Fruit fly (Drosophila melanogaster) whole organism, prepupa: ENCODE results near the gene CG18814.

ENCODE experiments used
- Blimp-1 ChIP-seq: fragments of 200-800 bp; sonication (Bioruptor generic); optimal IDR thresholded peaks from 3 replicates; lab custom pipeline; 2017; ENCODE audit warnings: missing biosample characterization, missing genetic modification characterization, mild to moderate bottlenecking, moderate library complexity, missing genetic modification reagents
- CG10669 ChIP-seq: fragments of 200-800 bp; sonication (Bioruptor generic); optimal IDR thresholded peaks from 3 replicates; lab custom pipeline; 2018; ENCODE audit warnings: missing biosample characterization, mild to moderate bottlenecking, missing genetic modification characterization, moderate library complexity
- CG11902 ChIP-seq: fragments of 200-800 bp; sonication (Bioruptor generic); optimal IDR thresholded peaks from 3 replicates; lab custom pipeline; 2016; ENCODE audit warnings: missing biosample characterization, missing genetic modification characterization
- CG1621 ChIP-seq: fragments of 200-800 bp; sonication (Bioruptor generic); optimal IDR thresholded peaks from 3 replicates; lab custom pipeline; 2018; ENCODE audit warnings: missing biosample characterization, mild to moderate bottlenecking, missing genetic modification characterization
- CG3032 ChIP-seq: fragments of 200-800 bp; optimal IDR thresholded peaks from 2 replicates; lab custom pipeline; 2019; ENCODE audit warnings: missing biosample characterization, mild to moderate bottlenecking, missing genetic modification characterization, moderate library complexity
- CG31627 ChIP-seq: fragments of 200-800 bp; sonication (Bioruptor generic); optimal IDR thresholded peaks from 3 replicates; lab custom pipeline; 2016; ENCODE audit warnings: missing biosample characterization, missing genetic modification characterization
- CG32006 ChIP-seq: fragments of 200-800 bp; sonication (Bioruptor generic); optimal IDR thresholded peaks from 3 replicates; lab custom pipeline; 2017; ENCODE audit warnings: missing biosample characterization, mild to moderate bottlenecking, missing genetic modification characterization
- CG3919 ChIP-seq: fragments of 200-800 bp; sonication (Bioruptor generic); optimal IDR thresholded peaks from 3 replicates; lab custom pipeline; 2016; ENCODE audit warnings: missing biosample characterization, missing genetic modification characterization
- CG6163 ChIP-seq: fragments of 200-800 bp; sonication (Bioruptor generic); IDR thresholded peaks from 3 replicates; pipeline ENCODE4 v1.3.6; 2022; ENCODE audit warnings: missing biosample characterization, missing genetic modification characterization
- CG6276 ChIP-seq: fragments of 200-800 bp; sonication (Bioruptor generic); optimal IDR thresholded peaks from 2 replicates; lab custom pipeline; 2017; ENCODE audit warnings: missing biosample characterization, mild to moderate bottlenecking, missing genetic modification characterization
- CG6808 ChIP-seq: fragments of 200-800 bp; sonication (Bioruptor generic); optimal IDR thresholded peaks from 3 replicates; lab custom pipeline; 2017; ENCODE audit warnings: missing biosample characterization, missing genetic modification characterization, mild to moderate bottlenecking, moderate library complexity, missing genetic modification reagents
- CG8119 ChIP-seq: fragments of 200-800 bp; sonication (Bioruptor generic); IDR thresholded peaks from 3 replicates; pipeline ENCODE4 v1.3.6; 2022; ENCODE audit warnings: missing biosample characterization, missing genetic modification characterization
- Eip78C ChIP-seq: fragments of 200-800 bp; sonication (Bioruptor generic); peaks from one replicate; lab custom pipeline; 2016; ENCODE audit warnings: missing biosample characterization, missing genetic modification characterization
- Gug ChIP-seq: fragments of 200-800 bp; sonication (Bioruptor generic); IDR thresholded peaks from 2 replicates; pipeline ENCODE4 v1.3.6; 2022; ENCODE audit warnings: missing biosample characterization, missing genetic modification characterization
- Hr38 ChIP-seq: sonication (Bioruptor generic); optimal IDR thresholded peaks from 2 replicates; lab custom pipeline; 2016; ENCODE audit warnings: missing biosample characterization, missing genetic modification characterization
- Sox14 ChIP-seq: fragments of 200-800 bp; sonication (Bioruptor generic); optimal IDR thresholded peaks from 3 replicates; lab custom pipeline; 2016; ENCODE audit warnings: missing biosample characterization, missing genetic modification characterization
- achi ChIP-seq: fragments of 200-800 bp; sonication (Bioruptor generic); optimal IDR thresholded peaks from 3 replicates; lab custom pipeline; 2016; ENCODE audit warnings: missing biosample characterization, missing genetic modification characterization
- dac ChIP-seq: fragments of 200-800 bp; sonication (Bioruptor generic); optimal IDR thresholded peaks from 2 replicates; lab custom pipeline; 2017; ENCODE audit warnings: missing biosample characterization, mild to moderate bottlenecking, missing genetic modification characterization
- esn ChIP-seq: fragments of 200-800 bp; sonication (Bioruptor generic); optimal IDR thresholded peaks from 2 replicates; lab custom pipeline; 2016; ENCODE audit warnings: missing biosample characterization, mild to moderate bottlenecking, missing genetic modification characterization, moderate library complexity
- fkh ChIP-seq: fragments of 200-800 bp; sonication (Bioruptor generic); optimal IDR thresholded peaks from 3 replicates; lab custom pipeline; 2017; ENCODE audit warnings: missing biosample characterization, mild to moderate bottlenecking, missing genetic modification characterization, moderate library complexity
- net ChIP-seq: fragments of 200-800 bp; sonication (Bioruptor generic); optimal IDR thresholded peaks from 3 replicates; lab custom pipeline; 2016; ENCODE audit warnings: missing biosample characterization, missing genetic modification characterization
- pdm3 ChIP-seq: fragments of 200-800 bp; sonication (Bioruptor generic); optimal IDR thresholded peaks from 3 replicates; lab custom pipeline; 2016; ENCODE audit warnings: missing biosample characterization, missing genetic modification characterization
- salr ChIP-seq, 2 experiments: fragments of 200-800 bp; sonication (Bioruptor generic); optimal IDR thresholded peaks; 3 replicates each; lab custom pipeline; 2016 to 2018; ENCODE audit warnings: missing biosample characterization in 2 of 2, missing genetic modification characterization in 2 of 2, mild to moderate bottlenecking in 1 of 2
- ss ChIP-seq, 2 experiments: fragments of 200-800 bp; sonication (Bioruptor generic); optimal IDR thresholded peaks; 2 replicates in 1 of 2; 3 replicates in 1 of 2; lab custom pipeline; 2017 to 2018; ENCODE audit warnings: mild to moderate bottlenecking in 2 of 2, missing biosample characterization in 2 of 2, missing genetic modification characterization in 2 of 2, moderate library complexity in 1 of 2
- vri ChIP-seq: fragments of 200-800 bp; sonication (Bioruptor generic); optimal IDR thresholded peaks from 3 replicates; lab custom pipeline; 2016; ENCODE audit warnings: missing biosample characterization, mild to moderate bottlenecking, missing genetic modification characterization

CG18814 gene

dm6 chr3L:16351770-16352429, 17.7 kb upstream of the CG18814 start, which contains the start of the genes Golgin104 and Tcs3:
Gene Golgin104 (minus strand): TSS chr3L:16351951.
Gene Tcs3 (plus strand): TSS chr3L:16351991.
- peak; percentile 99 for TF ChIP-seq fkh (GFP tag; lab: Kevin White, UChicago)
- TF ChIP-seq net (GFP tag; lab: Kevin White, UChicago) = no peak

DNA sequence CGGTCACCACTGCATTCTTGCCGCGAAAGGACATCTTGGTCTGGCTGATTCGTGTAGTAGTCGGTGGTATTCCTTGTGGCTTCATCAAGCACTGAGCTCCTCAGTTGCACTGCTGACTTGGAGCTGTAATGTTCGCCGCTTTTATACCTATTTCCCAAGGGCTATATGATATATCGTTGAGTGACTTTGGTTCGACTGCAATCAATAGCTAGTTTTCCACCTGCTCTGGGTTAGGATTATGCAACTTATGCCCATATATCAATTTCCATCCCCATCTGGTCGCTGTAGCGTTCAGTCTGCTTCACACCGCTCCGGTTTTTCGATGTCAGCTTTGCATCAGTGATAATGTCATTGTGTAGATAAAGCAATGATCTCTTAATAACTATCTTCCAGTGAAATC, 15.4 kb upstream of the CG18814 start, which contains the start of gene Pdh:
Gene Pdh (minus strand): TSS at position 101 of the 400 bp plus-strand sequence.
- peak; percentile 1 for TF ChIP-seq Eip78C (GFP tag; lab: Kevin White, UChicago)
- TF ChIP-seq CG6163 (GFP tag; lab: Robert Waterston, UW) = no peak

dm6 chr3L:16356171-16356765, 13.4 kb upstream of the CG18814 start:
- peak; percentile 40 for TF ChIP-seq Eip78C (GFP tag; lab: Kevin White, UChicago)
- TF ChIP-seq fkh (GFP tag; lab: Kevin White, UChicago) = peak; percentile 62
- TF ChIP-seq vri = peak; percentile 72
- TF ChIP-seq CG3032 (tag; lab: Kevin White, UChicago) = no peak

- TF ChIP-seq ss (GFP tag; optimal IDR thresholded peaks at IDR 0.05; lab: Kevin White, UChicago) (no peak), CG10669 (no peak), CG6163 (GFP tag; lab: Robert Waterston, UW) (0 out of 3 replicates have a peak, but pooled peaks have one; percentile 25), Gug (GFP tag; lab: Robert Waterston, UW) (no peak), achi (GFP tag; lab: Kevin White, UChicago) (no peak), CG6276 (GFP tag; lab: Kevin White, UChicago) (no peak), Hr38 (GFP tag; lab: Kevin White, UChicago) (no peak), dac (no peak), CG11902 (GFP tag; lab: Kevin White, UChicago) (no peak), CG1621 (tag; lab: Kevin White, UChicago) (peak; percentile 21), CG8119 (GFP tag; lab: Robert Waterston, UW) (no peak), vri (peak; percentile 71), Sox14 (GFP tag; lab: Kevin White, UChicago) (no peak)
- TF ChIP-seq, all 60 proteins: peak for 3
Measured at dm6 chr3L:16357187-16357728, 12.4 kb upstream of the CG18814 start.

- TF ChIP-seq salr (GFP tag; optimal IDR thresholded peaks at IDR 0.05; lab: Kevin White, UChicago) = peak in 1 of 2 experiments; percentile 40
- peak; percentile 14 for TF ChIP-seq esn (GFP tag; lab: Kevin White, UChicago)
- peak; percentile 38 for TF ChIP-seq CG6808 (GFP tag; lab: Kevin White, UChicago)
- TF ChIP-seq CG3032 (tag; lab: Kevin White, UChicago) = no peak
- TF ChIP-seq Sox14 (GFP tag; lab: Kevin White, UChicago) = peak; percentile 4
- no peak for TF ChIP-seq CG31627
- TF ChIP-seq Eip78C (GFP tag; lab: Kevin White, UChicago) = peak; percentile 78
Measured at dm6 chr3L:16357860-16358259, 11.8 kb upstream of the CG18814 start.

dm6 chr3L:16359219-16359748, 10.3 kb upstream of the CG18814 start, which contains the start of gene ringer:
Gene ringer (minus strand): TSS chr3L:16359428.
- no peak for TF ChIP-seq pdm3
- no peak for TF ChIP-seq net (GFP tag; lab: Kevin White, UChicago)
- no peak for TF ChIP-seq CG32006 (GFP tag; lab: Kevin White, UChicago)
- peak; percentile 71 for TF ChIP-seq Eip78C (GFP tag; lab: Kevin White, UChicago)
- TF ChIP-seq CG3919 (GFP tag; lab: Kevin White, UChicago) = no peak
- TF ChIP-seq fkh (GFP tag; lab: Kevin White, UChicago) = no peak
- TF ChIP-seq, all 60 proteins: peak for 1

dm6 chr3L:16359795-16360194, 9.8 kb upstream of the CG18814 start:
- TF ChIP-seq Blimp-1 (GFP tag; lab: Kevin White, UChicago) (no peak), fkh (GFP tag; lab: Kevin White, UChicago) (peak; percentile 70), CG32006 (GFP tag; lab: Kevin White, UChicago) (no peak), CG3032 (tag; lab: Kevin White, UChicago) (no peak)
